Worm (Caenorhabditis elegans) whole organism, L4 larva: ENCODE results near the gene F56D6.12.

Source experiments
- F37D6.2 ChIP-seq: sonication (generic microtip); optimal IDR thresholded peaks from 2 replicates; lab custom pipeline; 2016; ENCODE audit warnings: mild to moderate bottlenecking, missing genetic modification characterization, missing compliant biosample characterization
- F44E2.7 ChIP-seq: fragments of 200-800 bp; sonication (Bioruptor generic); IDR thresholded peaks from 2 replicates; pipeline ENCODE4 v2.1.2; 2022; ENCODE audit warnings: missing genetic modification characterization, missing compliant biosample characterization
- F49E8.2 ChIP-seq: sonication (generic microtip); optimal IDR thresholded peaks from 2 replicates; lab custom pipeline; 2016; ENCODE audit warnings: missing compliant biosample characterization, mild to moderate bottlenecking, missing genetic modification characterization, borderline replicate concordance
- R02D3.7 ChIP-seq: fragments of 150-350 bp; sonication (generic microtip); optimal IDR thresholded peaks from 3 replicates; lab custom pipeline; 2014; ENCODE audit warnings: missing biosample characterization, missing genetic modification characterization
- T20F7.1 ChIP-seq: fragments of 200-800 bp; sonication (Bioruptor generic); optimal IDR thresholded peaks from 2 replicates; lab custom pipeline; 2018; ENCODE audit warnings: mild to moderate bottlenecking, missing genetic modification characterization, missing compliant biosample characterization
- T26A8.4 ChIP-seq: fragments of 200-800 bp; sonication (Bioruptor generic); IDR thresholded peaks from 2 replicates; pipeline ENCODE4 v1.3.6; 2022; ENCODE audit warnings: missing genetic modification characterization, missing compliant biosample characterization
- Y105C5A.15 ChIP-seq: fragments of 200-800 bp; sonication (Bioruptor generic); IDR thresholded peaks from 2 replicates; pipeline ENCODE4 v1.3.6; 2022; ENCODE audit warnings: missing genetic modification characterization, missing compliant biosample characterization
- aha-1 ChIP-seq: fragments of 150-350 bp; peaks from one replicate; lab custom pipeline; 2014; ENCODE audit warnings: missing biosample characterization, missing genetic modification characterization
- arid-1 ChIP-seq: fragments of 200-800 bp; sonication (Bioruptor generic); conservative IDR thresholded peaks from 2 replicates; pipeline ENCODE4 v1.3.6; 2022; ENCODE audit warnings: missing genetic modification reagents, missing genetic modification characterization, missing compliant biosample characterization
- ceh-20 ChIP-seq: fragments of 200-800 bp; sonication (Bioruptor generic); IDR thresholded peaks from 2 replicates; pipeline ENCODE4 v1.3.6; 2022; ENCODE audit warnings: missing genetic modification reagents, missing genetic modification characterization, missing compliant biosample characterization
- daf-16 ChIP-seq, 3 experiments: sonication (generic microtip); optimal IDR thresholded peaks; 2 replicates each; lab custom pipeline; 2016 to 2017; ENCODE audit warnings: missing genetic modification characterization in 3 of 3, missing genetic modification reagents in 3 of 3, mild to moderate bottlenecking in 2 of 3, missing compliant biosample characterization in 2 of 3, missing biosample characterization in 1 of 3, moderate library complexity in 1 of 3
- dpl-1 ChIP-seq: fragments of 150-350 bp; optimal IDR thresholded peaks from 2 replicates; lab custom pipeline; 2014; ENCODE audit warnings: missing biosample characterization, missing genetic modification reagents, missing genetic modification characterization
- dve-1 ChIP-seq: sonication (generic microtip); optimal IDR thresholded peaks from 2 replicates; lab custom pipeline; 2017; ENCODE audit warnings: antibody characterized with exemption, mild to moderate bottlenecking, missing genetic modification characterization, missing compliant biosample characterization; ENCODE audit not compliant: insufficient read depth
- fkh-10 ChIP-seq: fragments of 150-350 bp; optimal IDR thresholded peaks from 2 replicates; lab custom pipeline; 2014; ENCODE audit warnings: missing biosample characterization, missing genetic modification reagents, missing genetic modification characterization
- gei-8 ChIP-seq: fragments of 200-800 bp; sonication (Bioruptor generic); optimal IDR thresholded peaks from 2 replicates; lab custom pipeline; 2018; ENCODE audit warnings: mild to moderate bottlenecking, missing genetic modification characterization, missing compliant biosample characterization
- hlh-30 ChIP-seq: sonication (generic microtip); optimal IDR thresholded peaks from 2 replicates; lab custom pipeline; 2017; ENCODE audit warnings: antibody characterized with exemption, mild to moderate bottlenecking, missing genetic modification characterization, missing compliant biosample characterization; ENCODE audit not compliant: insufficient read depth
- jun-1 ChIP-seq: fragments of 150-350 bp; optimal IDR thresholded peaks from 2 replicates; lab custom pipeline; 2014; ENCODE audit warnings: missing biosample characterization, missing genetic modification reagents, missing genetic modification characterization
- lin-1 ChIP-seq: fragments of 200-800 bp; sonication (Bioruptor generic); IDR thresholded peaks from 2 replicates; pipeline ENCODE4 v1.3.6; 2022; ENCODE audit warnings: missing genetic modification reagents, missing genetic modification characterization, missing compliant biosample characterization
- lin-13 ChIP-seq: fragments of 150-350 bp; optimal IDR thresholded peaks from 2 replicates; lab custom pipeline; 2014; ENCODE audit warnings: missing biosample characterization, missing genetic modification reagents, missing genetic modification characterization
- lin-29 ChIP-seq: fragments of 200-800 bp; sonication (Bioruptor generic); IDR thresholded peaks from 2 replicates; pipeline ENCODE4 v1.3.6; 2022; ENCODE audit warnings: missing genetic modification reagents, missing genetic modification characterization, missing compliant biosample characterization
- lir-3 ChIP-seq: sonication (generic microtip); optimal IDR thresholded peaks from 2 replicates; lab custom pipeline; 2016; ENCODE audit warnings: mild to moderate bottlenecking, missing genetic modification characterization, missing compliant biosample characterization
- mdl-1 ChIP-seq, 2 experiments: fragments of 150-350 bp in 1 of 2; sonication (generic microtip) in 1 of 2; optimal IDR thresholded peaks; 2 replicates each; lab custom pipeline; 2014 to 2017; ENCODE audit warnings: missing biosample characterization in 2 of 2, missing genetic modification characterization in 2 of 2
- mdt-29 ChIP-seq: fragments of 200-800 bp; sonication (Bioruptor generic); IDR thresholded peaks from 2 replicates; pipeline ENCODE4 v1.3.6; 2022; ENCODE audit warnings: missing genetic modification reagents, missing genetic modification characterization, missing compliant biosample characterization
- mep-1 ChIP-seq: fragments of 150-350 bp; sonication (generic microtip); optimal IDR thresholded peaks from 3 replicates; lab custom pipeline; 2014; ENCODE audit warnings: missing biosample characterization, missing genetic modification characterization
- mes-2 ChIP-seq: sonication (generic microtip); optimal IDR thresholded peaks from 2 replicates; lab custom pipeline; 2016; ENCODE audit warnings: missing genotype, mild to moderate bottlenecking, missing genetic modification characterization, missing compliant biosample characterization; ENCODE audit not compliant: poor library complexity, severe bottlenecking
- mxl-2 ChIP-seq: fragments of 200-800 bp; sonication (Bioruptor generic); conservative IDR thresholded peaks from 2 replicates; pipeline ENCODE4 v1.3.6; 2022; ENCODE audit warnings: missing genetic modification reagents, missing genetic modification characterization, missing compliant biosample characterization
- mxl-3 ChIP-seq: fragments of 200-800 bp; sonication (Bioruptor generic); optimal IDR thresholded peaks from 2 replicates; lab custom pipeline; 2018; ENCODE audit warnings: mild to moderate bottlenecking, missing genetic modification characterization, missing compliant biosample characterization
- nhr-10 ChIP-seq: fragments of 150-350 bp; optimal IDR thresholded peaks from 2 replicates; lab custom pipeline; 2014; ENCODE audit warnings: missing biosample characterization, missing genetic modification characterization
- nhr-11 ChIP-seq: fragments of 150-350 bp; optimal IDR thresholded peaks from 2 replicates; lab custom pipeline; 2014; ENCODE audit warnings: missing biosample characterization, missing genetic modification characterization
- nhr-48 ChIP-seq: sonication (generic microtip); optimal IDR thresholded peaks from 2 replicates; lab custom pipeline; 2016; ENCODE audit warnings: mild to moderate bottlenecking, missing genetic modification characterization, missing compliant biosample characterization
- nhr-6 ChIP-seq: fragments of 150-350 bp; optimal IDR thresholded peaks from 2 replicates; lab custom pipeline; 2014; ENCODE audit warnings: missing biosample characterization, missing genetic modification characterization
- pqm-1 ChIP-seq: sonication (generic microtip); optimal IDR thresholded peaks from 2 replicates; lab custom pipeline; 2017; ENCODE audit warnings: missing biosample characterization, missing genetic modification characterization
- rbr-2 ChIP-seq: sonication (generic microtip); optimal IDR thresholded peaks from 2 replicates; lab custom pipeline; 2016; ENCODE audit warnings: missing genotype, missing genetic modification characterization, missing compliant biosample characterization
- skn-1 ChIP-seq: fragments of 150-350 bp; optimal IDR thresholded peaks from 2 replicates; lab custom pipeline; 2014; ENCODE audit warnings: missing biosample characterization, missing genetic modification characterization
- snpc-4 ChIP-seq: fragments of 150-350 bp; optimal IDR thresholded peaks from 2 replicates; lab custom pipeline; 2014; ENCODE audit warnings: missing biosample characterization, missing genetic modification characterization
- tra-1 ChIP-seq: fragments of 200-800 bp; sonication (Bioruptor generic); IDR thresholded peaks from 2 replicates; pipeline ENCODE4 v1.3.6; 2022; ENCODE audit warnings: missing genetic modification reagents, missing genetic modification characterization, missing compliant biosample characterization
- unc-130 ChIP-seq: sonication (generic microtip); optimal IDR thresholded peaks from 2 replicates; lab custom pipeline; 2016; ENCODE audit warnings: missing genetic modification reagents, missing genetic modification characterization, missing compliant biosample characterization
- unc-39 ChIP-seq: sonication (generic microtip); optimal IDR thresholded peaks from 2 replicates; lab custom pipeline; 2017; ENCODE audit warnings: missing biosample characterization, missing genetic modification characterization
- unc-62 ChIP-seq, 3 experiments: fragments of 150-350 bp in 1 of 3; sonication (generic microtip); optimal IDR thresholded peaks in 2 of 3; peaks in 1 of 3; 1 replicate in 1 of 3; 2 replicates in 2 of 3; lab custom pipeline; 2014 to 2017; ENCODE audit warnings: missing biosample characterization in 3 of 3, missing genetic modification characterization in 3 of 3, missing genetic modification reagents in 3 of 3, missing genotype in 1 of 3
- zfp-2 ChIP-seq: sonication (generic microtip); optimal IDR thresholded peaks from 2 replicates; lab custom pipeline; 2016; ENCODE audit warnings: mild to moderate bottlenecking, missing genetic modification characterization, missing compliant biosample characterization
- zip-11 ChIP-seq: fragments of 200-800 bp; sonication (Bioruptor generic); IDR thresholded peaks from 2 replicates; pipeline ENCODE4 v1.3.6; 2022; ENCODE audit warnings: missing genetic modification characterization, missing compliant biosample characterization
- ztf-11 ChIP-seq: fragments of 150-350 bp; optimal IDR thresholded peaks from 2 replicates; lab custom pipeline; 2014; ENCODE audit warnings: missing biosample characterization, missing genetic modification characterization
- ztf-7 ChIP-seq: fragments of 150-350 bp; optimal IDR thresholded peaks from 2 replicates; lab custom pipeline; 2014; ENCODE audit warnings: missing biosample characterization, missing genetic modification characterization

F56D6.12 gene

ce11 chrIV:3875260-3875659 lies 32.7 kb upstream of the F56D6.12 start (continued):
- no peak for TF ChIP-seq T20F7.1 (GFP tag; lab: Kevin White, UChicago)
- 0 out of 2 replicates have a peak, but pooled peaks have one; percentile 45 for TF ChIP-seq ceh-20 (GFP tag; lab: Robert Waterston, UW)
- peak; percentile 42 for TF ChIP-seq lin-13 (GFP tag; lab: Kevin White, UChicago)
- no peak for TF ChIP-seq lin-1 (GFP tag; lab: Robert Waterston, UW)
- no peak for TF ChIP-seq F49E8.2 (tag; lab: Kevin White, UChicago)
- peak; percentile 86 for TF ChIP-seq nhr-6 (tag; lab: Kevin White, UChicago)
- no peak for TF ChIP-seq tra-1 (GFP tag; lab: Robert Waterston, UW)
- no peak for TF ChIP-seq skn-1 (tag; lab: Kevin White, UChicago)
- TF ChIP-seq mxl-3 (GFP tag; lab: Kevin White, UChicago), result no peak
- TF ChIP-seq unc-39 (tag; lab: Kevin White, UChicago), result no peak
- no peak for TF ChIP-seq arid-1 (GFP tag; lab: Robert Waterston, UW)
- TF ChIP-seq mes-2 (tag; lab: Kevin White, UChicago), result peak; percentile 57
- peak in 1 of 2 experiments; percentile 44 for TF ChIP-seq mdl-1 (tag; optimal IDR thresholded peaks at IDR 0.05; lab: Kevin White, UChicago)
- TF ChIP-seq snpc-4, result no peak
- TF ChIP-seq jun-1 (tag; lab: Kevin White, UChicago), result no peak
- peak; percentile 70 for TF ChIP-seq dve-1 (tag; lab: Kevin White, UChicago)
- peak; percentile 73 for TF ChIP-seq hlh-30
- no peak for TF ChIP-seq nhr-10 (tag; lab: Kevin White, UChicago)
- TF ChIP-seq mdt-29, result no peak
- no peak for TF ChIP-seq ztf-11 (tag; lab: Kevin White, UChicago)
- TF ChIP-seq unc-130 (GFP tag; lab: Kevin White, UChicago), result no peak
- TF ChIP-seq zfp-2 (tag; lab: Kevin White, UChicago), result no peak
- no peak for TF ChIP-seq nhr-11 (tag; lab: Kevin White, UChicago)
- TF ChIP-seq lin-29 (GFP tag; lab: Robert Waterston, UW), result no peak
- peak; percentile 68 for TF ChIP-seq mep-1
- no peak for TF ChIP-seq Y105C5A.15 (GFP tag; lab: Robert Waterston, UW)
- TF ChIP-seq dpl-1, result no peak
- no peak for TF ChIP-seq R02D3.7 (tag; lab: Kevin White, UChicago)
- peak; percentile 22 for TF ChIP-seq nhr-48 (tag; lab: Kevin White, UChicago)
- peak; percentile 24 for TF ChIP-seq pqm-1
- peak; percentile 17 for TF ChIP-seq rbr-2 (tag; lab: Kevin White, UChicago)
- TF ChIP-seq gei-8 (GFP tag; lab: Kevin White, UChicago), result no peak
- no peak for TF ChIP-seq lir-3
- no peak for TF ChIP-seq ztf-7 (tag; lab: Kevin White, UChicago)
- no peak for TF ChIP-seq F44E2.7
- TF ChIP-seq T26A8.4 (GFP tag; lab: Robert Waterston, UW), result no peak
- TF ChIP-seq daf-16 (GFP tag; optimal IDR thresholded peaks at IDR 0.05; lab: Kevin White, UChicago), result peak in 1 of 2 experiments; percentile 7
- TF ChIP-seq daf-16 (tag; optimal IDR thresholded peaks at IDR 0.05; lab: Kevin White, UChicago), result peak; percentile 78
- TF ChIP-seq F37D6.2 (tag; lab: Kevin White, UChicago), result no peak
- TF ChIP-seq mxl-2 (GFP tag; lab: Robert Waterston, UW), result no peak
- no peak for TF ChIP-seq zip-11 (GFP tag; lab: Robert Waterston, UW)
- TF ChIP-seq, all 104 proteins: peak for 19

ce11 chrIV:3876955-3877354 lies 31.0 kb upstream of the F56D6.12 start:
- TF ChIP-seq aha-1 (peak; percentile 91), unc-62 (GFP tag; optimal IDR thresholded peaks at IDR 0.05 in 1 of 2; lab: Kevin White, UChicago) (peak in 1 of 2 experiments; percentile 67), unc-62 (tag; optimal IDR thresholded peaks at IDR 0.05; lab: Kevin White, UChicago) (no peak), fkh-10 (GFP tag; lab: Kevin White, UChicago) (no peak)
- TF ChIP-seq, all 104 proteins: peak for 2
